Fruit fly (Drosophila melanogaster): ENCODE data around the gene sro.

dm6 chr3R:29760042-29760441, 34.4 kb upstream of the sro start:
- TF ChIP-seq CTCF (optimal IDR thresholded peaks at IDR 0.05), result no peak
- TF ChIP-seq CG8478 (optimal IDR thresholded peaks at IDR 0.05), result no peak

Data from S2 (cell line).